Fruit fly (Drosophila melanogaster): ENCODE results near the gene ND-ASHI.

DNA sequence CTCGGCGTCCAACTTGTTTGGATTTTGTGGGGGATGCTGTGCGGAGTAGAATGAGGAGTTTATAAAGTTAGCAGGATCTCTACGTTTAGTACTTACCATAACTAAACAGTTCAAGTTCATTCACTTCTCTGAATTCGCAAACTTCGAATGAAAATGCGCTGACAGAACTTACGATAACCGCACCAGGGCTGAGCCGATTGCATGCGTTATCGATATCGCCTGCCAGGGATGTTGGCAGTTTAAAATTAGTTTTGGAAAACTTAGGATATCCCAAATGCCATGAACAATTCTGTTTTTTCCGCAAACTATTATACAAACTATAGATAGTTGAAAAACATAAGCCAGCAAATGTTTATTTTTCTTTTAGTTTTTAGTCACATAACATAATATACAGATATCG lies 8.3 kb upstream of the ND-ASHI start, which contains the start of gene CG44303:
- TF ChIP-seq CG12605 (GFP tag; IDR thresholded peaks at IDR 0.05) (no peak), rn (GFP tag; IDR thresholded peaks at IDR 0.05) (no peak), CG14655 (GFP tag; optimal IDR thresholded peaks at IDR 0.05) (no peak)

All from whole organism, pupa.